Fruit fly (Drosophila melanogaster) whole organism, embryonic: Measurements from ENCODE around the gene CG43999.

Experiments
- Adf1 ChIP-seq: fragments of 200-800 bp; sonication (Bioruptor generic); IDR thresholded peaks from 2 replicates; pipeline ENCODE4 v1.3.6; 2022; ENCODE audit warnings: missing biosample characterization, missing genetic modification characterization
- Bgb ChIP-seq: fragments of 200-800 bp; sonication (Bioruptor generic); IDR thresholded peaks from 2 replicates; pipeline ENCODE4 v1.3.6; 2022; ENCODE audit warnings: missing biosample characterization, missing genetic modification characterization; ENCODE audit not compliant: partially characterized antibody
- CG15514 ChIP-seq: fragments of 200-800 bp; sonication (Bioruptor generic); optimal IDR thresholded peaks from 3 replicates; lab custom pipeline; 2017; ENCODE audit warnings: missing biosample characterization, missing genetic modification characterization, mild to moderate bottlenecking, moderate library complexity, missing genetic modification reagents
- CG16813 ChIP-seq: fragments of 200-800 bp; sonication (Bioruptor generic); IDR thresholded peaks from 3 replicates; pipeline ENCODE4 v1.3.6; 2022; ENCODE audit warnings: missing biosample characterization, missing genetic modification characterization; ENCODE audit not compliant: partially characterized antibody
- CG16815 ChIP-seq: fragments of 200-800 bp; sonication (Bioruptor generic); optimal IDR thresholded peaks from 3 replicates; lab custom pipeline; 2017; ENCODE audit warnings: missing biosample characterization, mild to moderate bottlenecking, missing genetic modification characterization
- CG17186 ChIP-seq: fragments of 200-800 bp; sonication (Bioruptor generic); optimal IDR thresholded peaks from 3 replicates; lab custom pipeline; 2017; ENCODE audit warnings: missing biosample characterization, missing genetic modification reagents, missing genetic modification characterization
- CG17912 ChIP-seq: fragments of 200-800 bp; sonication (Bioruptor generic); optimal IDR thresholded peaks from 2 replicates; lab custom pipeline; 2018; ENCODE audit warnings: missing biosample characterization, mild to moderate bottlenecking, missing genetic modification characterization
- CG18262 ChIP-seq: fragments of 200-800 bp; optimal IDR thresholded peaks from 3 replicates; lab custom pipeline; 2019; ENCODE audit warnings: missing biosample characterization, mild to moderate bottlenecking, missing genetic modification characterization, moderate library complexity
- CG1832 ChIP-seq: fragments of 200-800 bp; sonication (Bioruptor generic); optimal IDR thresholded peaks from 2 replicates; lab custom pipeline; 2017; ENCODE audit warnings: missing biosample characterization, mild to moderate bottlenecking, missing genetic modification characterization, inconsistent platforms
- CG4707 ChIP-seq: fragments of 200-800 bp; sonication (Bioruptor generic); optimal IDR thresholded peaks from 2 replicates; lab custom pipeline; 2018; ENCODE audit warnings: missing biosample characterization, mild to moderate bottlenecking, missing genetic modification characterization, moderate library complexity
- CG5953 ChIP-seq: fragments of 200-800 bp; sonication (Bioruptor generic); IDR thresholded peaks from 2 replicates; pipeline ENCODE4 v1.3.6; 2022; ENCODE audit warnings: missing biosample characterization, missing genetic modification characterization
- CG9797 ChIP-seq: fragments of 200-800 bp; sonication (Bioruptor generic); optimal IDR thresholded peaks from 3 replicates; lab custom pipeline; 2018; ENCODE audit warnings: missing biosample characterization, mild to moderate bottlenecking, missing genetic modification characterization
- CoRest ChIP-seq: fragments of 200-800 bp; sonication (Bioruptor generic); optimal IDR thresholded peaks from 3 replicates; lab custom pipeline; 2018; ENCODE audit warnings: missing biosample characterization, mild to moderate bottlenecking, missing genetic modification characterization, moderate library complexity
- Dref ChIP-seq: fragments of 200-800 bp; sonication (Bioruptor generic); IDR thresholded peaks from 2 replicates; pipeline ENCODE4 v1.3.6; 2022; ENCODE audit warnings: missing biosample characterization, missing genetic modification characterization
- E2f2 ChIP-seq: fragments of 200-800 bp; sonication (Bioruptor generic); IDR thresholded peaks from 2 replicates; pipeline ENCODE4 v1.3.6; 2022; ENCODE audit warnings: missing biosample characterization, missing genetic modification characterization
- Ets97D ChIP-seq: fragments of 200-800 bp; sonication (Bioruptor generic); optimal IDR thresholded peaks from 3 replicates; lab custom pipeline; 2016; ENCODE audit warnings: missing biosample characterization, missing genetic modification characterization
- HmgD ChIP-seq: fragments of 200-800 bp; sonication (Bioruptor generic); optimal IDR thresholded peaks from 3 replicates; lab custom pipeline; 2016; ENCODE audit warnings: missing biosample characterization, missing genetic modification characterization
- Jarid2 ChIP-seq: fragments of 200-800 bp; sonication (Bioruptor generic); optimal IDR thresholded peaks from 3 replicates; lab custom pipeline; 2017; ENCODE audit warnings: mild to moderate bottlenecking, missing biosample characterization, missing genetic modification reagents, missing genetic modification characterization
- MBD-R2 ChIP-seq: fragments of 200-800 bp; sonication (Bioruptor generic); IDR thresholded peaks from 2 replicates; pipeline ENCODE4 v1.3.6; 2022; ENCODE audit warnings: missing biosample characterization, missing genetic modification characterization
- Meics ChIP-seq: fragments of 200-800 bp; sonication (Bioruptor generic); optimal IDR thresholded peaks from 2 replicates; lab custom pipeline; 2017; ENCODE audit warnings: missing biosample characterization, mild to moderate bottlenecking, missing genetic modification characterization
- NfI ChIP-seq: fragments of 200-800 bp; sonication (Bioruptor generic); optimal IDR thresholded peaks from 3 replicates; lab custom pipeline; 2018; ENCODE audit warnings: missing biosample characterization, mild to moderate bottlenecking, missing genetic modification characterization, moderate library complexity
- Scr ChIP-seq: fragments of 200-800 bp; sonication (Bioruptor generic); IDR thresholded peaks from 2 replicates; pipeline ENCODE4 v1.3.6; 2022; ENCODE audit warnings: missing biosample characterization, missing genetic modification characterization; ENCODE audit not compliant: partially characterized antibody
- Side ChIP-seq: fragments of 200-800 bp; sonication (Bioruptor generic); optimal IDR thresholded peaks from 2 replicates; lab custom pipeline; 2016; ENCODE audit warnings: missing biosample characterization, missing genetic modification characterization
- Sin3A ChIP-seq: fragments of >200 bp; optimal IDR thresholded peaks from 2 replicates; lab custom pipeline; 2018
- Sry-δ ChIP-seq: fragments of 200-800 bp; sonication (Bioruptor generic); optimal IDR thresholded peaks from 2 replicates; lab custom pipeline; 2016; ENCODE audit warnings: missing biosample characterization, missing genetic modification characterization
- Usf ChIP-seq: fragments of 200-800 bp; sonication (Bioruptor generic); optimal IDR thresholded peaks from 2 replicates; lab custom pipeline; 2017; ENCODE audit warnings: missing genotype, missing biosample characterization, missing genetic modification characterization
- YL-1 ChIP-seq: fragments of 200-800 bp; sonication (Bioruptor generic); optimal IDR thresholded peaks from 3 replicates; lab custom pipeline; 2017; ENCODE audit warnings: missing biosample characterization, mild to moderate bottlenecking, missing genetic modification characterization
- bbx ChIP-seq: fragments of 200-800 bp; sonication (Bioruptor generic); IDR thresholded peaks from 2 replicates; pipeline ENCODE4 v1.3.6; 2022; ENCODE audit warnings: missing biosample characterization, missing genetic modification characterization; ENCODE audit not compliant: partially characterized antibody
- chinmo ChIP-seq: fragments of 200-800 bp; sonication (Bioruptor generic); IDR thresholded peaks from 4 replicates; pipeline ENCODE4 v1.3.6; 2022; ENCODE audit warnings: missing biosample characterization, missing genetic modification characterization; ENCODE audit not compliant: partially characterized antibody
- ems ChIP-seq: fragments of 200-800 bp; sonication (Bioruptor generic); optimal IDR thresholded peaks from 3 replicates; lab custom pipeline; 2016; ENCODE audit warnings: missing biosample characterization, missing genetic modification characterization
- grn ChIP-seq: fragments of 200-800 bp; sonication (Bioruptor generic); optimal IDR thresholded peaks from 3 replicates; lab custom pipeline; 2017; ENCODE audit warnings: missing biosample characterization, missing genetic modification characterization
- hbn ChIP-seq: fragments of 200-800 bp; sonication (Bioruptor generic); IDR thresholded peaks from 2 replicates; pipeline ENCODE4 v1.3.6; 2022; ENCODE audit warnings: missing biosample characterization, missing genetic modification characterization; ENCODE audit not compliant: partially characterized antibody
- inv ChIP-seq: fragments of 200-800 bp; sonication (Bioruptor generic); IDR thresholded peaks from 2 replicates; pipeline ENCODE4 v1.3.6; 2022; ENCODE audit warnings: missing biosample characterization, missing genetic modification characterization; ENCODE audit not compliant: partially characterized antibody
- kni ChIP-seq: fragments of 200-800 bp; sonication (Bioruptor generic); optimal IDR thresholded peaks from 3 replicates; lab custom pipeline; 2017; ENCODE audit warnings: mild to moderate bottlenecking, missing biosample characterization, missing genetic modification reagents, missing genetic modification characterization
- lola ChIP-seq, 3 experiments: fragments of >200 bp in 2 of 3; fragments of 200-800 bp in 1 of 3; sonication (Bioruptor generic) in 1 of 3; optimal IDR thresholded peaks; 2 replicates each; lab custom pipeline; 2017 to 2019; ENCODE audit warnings: missing biosample characterization in 3 of 3, missing genetic modification characterization in 3 of 3, mild to moderate bottlenecking in 1 of 3, moderate library complexity in 1 of 3
- mld ChIP-seq: fragments of 200-800 bp; sonication (Bioruptor generic); IDR thresholded peaks from 3 replicates; pipeline ENCODE4 v1.3.6; 2022; ENCODE audit warnings: missing biosample characterization, missing genetic modification characterization; ENCODE audit not compliant: partially characterized antibody
- nerfin-1 ChIP-seq: fragments of 200-800 bp; sonication (Bioruptor generic); optimal IDR thresholded peaks from 3 replicates; lab custom pipeline; 2019; ENCODE audit warnings: missing biosample characterization, mild to moderate bottlenecking, missing genetic modification characterization, moderate library complexity
- nmo ChIP-seq: fragments of 200-800 bp; sonication (Bioruptor generic); optimal IDR thresholded peaks from 2 replicates; lab custom pipeline; 2018; ENCODE audit warnings: missing biosample characterization, mild to moderate bottlenecking, missing genetic modification characterization, moderate library complexity
- pan ChIP-seq, 4 experiments: fragments of >200 bp in 3 of 4; fragments of 200-800 bp in 1 of 4; sonication (Bioruptor generic) in 1 of 4; optimal IDR thresholded peaks in 3 of 4; IDR thresholded peaks in 1 of 4; 2 replicates each; pipeline versions ENCODE4 v1.3.6 to Lab custom; 2017 to 2022; ENCODE audit warnings: missing biosample characterization in 2 of 4, missing genetic modification characterization in 2 of 4, mixed read lengths in 1 of 4
- pzg ChIP-seq: fragments of 200-800 bp; sonication (Bioruptor generic); optimal IDR thresholded peaks from 3 replicates; lab custom pipeline; 2018; ENCODE audit warnings: missing biosample characterization, mild to moderate bottlenecking, missing genetic modification characterization, moderate library complexity
- sna ChIP-seq: fragments of 200-800 bp; sonication (Bioruptor generic); IDR thresholded peaks from 2 replicates; pipeline ENCODE4 v1.3.6; 2022; ENCODE audit warnings: missing biosample characterization, missing genetic modification characterization; ENCODE audit not compliant: partially characterized antibody
- sr ChIP-seq: fragments of 200-800 bp; sonication (Bioruptor generic); IDR thresholded peaks from 3 replicates; pipeline ENCODE4 v1.3.6; 2022; ENCODE audit warnings: missing biosample characterization, missing genetic modification characterization
- ssp ChIP-seq: fragments of 200-800 bp; sonication (Bioruptor generic); IDR thresholded peaks from 2 replicates; pipeline ENCODE4 v1.3.6; 2022; ENCODE audit warnings: missing biosample characterization, missing genetic modification characterization
- trem ChIP-seq: fragments of 200-800 bp; optimal IDR thresholded peaks from 3 replicates; lab custom pipeline; 2019; ENCODE audit warnings: missing biosample characterization, mild to moderate bottlenecking, missing genetic modification characterization, moderate library complexity
- unc-4 ChIP-seq: fragments of 200-800 bp; sonication (Bioruptor generic); IDR thresholded peaks from 2 replicates; pipeline ENCODE4 v1.3.6; 2022; ENCODE audit warnings: missing biosample characterization, missing genetic modification characterization; ENCODE audit not compliant: partially characterized antibody
- yki ChIP-seq: fragments of >200 bp; optimal IDR thresholded peaks from 3 replicates; lab custom pipeline; 2018
- zen ChIP-seq: fragments of 200-800 bp; sonication (Bioruptor generic); optimal IDR thresholded peaks from 3 replicates; lab custom pipeline; 2018; ENCODE audit warnings: missing biosample characterization, mild to moderate bottlenecking, missing genetic modification characterization, moderate library complexity

Gene CG43999

DNA sequence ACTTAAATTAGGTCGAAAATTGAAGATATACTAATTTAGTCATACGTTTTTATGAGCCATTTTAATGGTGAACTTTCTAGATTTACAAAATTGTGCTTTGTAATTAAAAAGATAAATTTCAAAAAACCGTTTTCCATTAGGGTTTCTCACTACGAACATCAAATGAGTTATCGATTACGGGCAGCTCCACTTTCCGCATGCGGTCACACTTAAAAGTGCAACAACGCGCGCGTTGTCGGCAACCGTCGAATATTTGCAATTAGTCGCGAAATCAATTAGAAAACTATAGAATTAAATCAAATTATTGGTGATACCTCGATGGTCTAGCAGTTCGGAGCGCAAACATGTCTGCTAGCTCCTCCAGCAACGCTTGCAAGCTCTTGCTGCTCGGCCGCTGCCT, 4.6 kb downstream of the CG43999 start, which contains the start of gene Ndc1 (continued):
- TF ChIP-seq E2f2 (peak; percentile 84), hbn (GFP tag; lab: Robert Waterston, UW) (peak; percentile 36; the same call in 1 of the 2 replicates), ssp (GFP tag; lab: Robert Waterston, UW) (peak; percentile 74), Jarid2 (no peak), grn (GFP tag; lab: Kevin White, UChicago) (no peak), pan (optimal IDR thresholded peaks at IDR 0.05; lab: Kevin White, UChicago) (no peak), pan (GFP tag; optimal IDR thresholded peaks at IDR 0.05 in 1 of 2, IDR thresholded peaks at IDR 0.05 in 1 of 2) (no peak), trem (tag; lab: Kevin White, UChicago) (peak; percentile 43), zen (tag; lab: Kevin White, UChicago) (peak; percentile 31), Scr (GFP tag; lab: Robert Waterston, UW) (peak; percentile 27; the same call in 1 of the 2 replicates), CG9797 (GFP tag; lab: Kevin White, UChicago) (peak; percentile 79), chinmo (GFP tag; lab: Robert Waterston, UW) (peak; percentile 72; the same call in 1 of the 4 replicates), CG17912 (GFP tag; lab: Kevin White, UChicago) (no peak), yki (lab: Kevin White, UChicago) (no peak), Adf1 (peak; percentile 29; the same call in 1 of the 2 replicates), Sin3A (peak; percentile 42), CG15514 (GFP tag; lab: Kevin White, UChicago) (peak; percentile 25), Ets97D (peak; percentile 21), Dref (GFP tag; lab: Robert Waterston, UW) (peak; percentile 71), bbx (GFP tag; lab: Robert Waterston, UW) (peak; percentile 37; the same call in 1 of the 2 replicates), Bgb (GFP tag; lab: Robert Waterston, UW) (peak; percentile 44; the same call in 1 of the 2 replicates), CG18262 (no peak), sna (GFP tag; lab: Robert Waterston, UW) (peak; percentile 16; the same call in 1 of the 2 replicates), unc-4 (GFP tag; lab: Robert Waterston, UW) (peak; percentile 56; the same call in 1 of the 2 replicates), CG16815 (GFP tag; lab: Kevin White, UChicago) (no peak), kni (GFP tag; lab: Kevin White, UChicago) (no peak), CoRest (tag; lab: Kevin White, UChicago) (peak; percentile 23), pzg (GFP tag; lab: Kevin White, UChicago) (peak; percentile 62), Side (GFP tag; lab: Kevin White, UChicago) (no peak), CG17186 (GFP tag; lab: Kevin White, UChicago) (peak; percentile 88), Sry-δ (GFP tag; lab: Kevin White, UChicago) (peak; percentile 49)

- TF ChIP-seq Meics (GFP tag; lab: Kevin White, UChicago) (no peak), nmo (GFP tag; lab: Kevin White, UChicago) (peak; percentile 53), Usf (GFP tag; lab: Kevin White, UChicago) (no peak), MBD-R2 (GFP tag; lab: Robert Waterston, UW) (peak; percentile 57), NfI (no peak), sr (GFP tag; lab: Robert Waterston, UW) (no peak), YL-1 (GFP tag; lab: Kevin White, UChicago) (peak; percentile 74), nerfin-1 (tag; lab: Kevin White, UChicago) (peak; percentile 90), CG5953 (GFP tag; lab: Robert Waterston, UW) (no peak), lola (GFP tag; optimal IDR thresholded peaks at IDR 0.05; lab: Kevin White, UChicago) (no peak), inv (GFP tag; lab: Robert Waterston, UW) (peak; percentile 78; the same call in 1 of the 2 replicates), mld (GFP tag; lab: Robert Waterston, UW) (peak; percentile 72; the same call in 2 of the 3 replicates), ems (GFP tag; lab: Kevin White, UChicago) (peak; percentile 6), CG4707 (GFP tag; lab: Kevin White, UChicago) (peak; percentile 29), CG16813 (GFP tag; lab: Robert Waterston, UW) (peak; percentile 87), CG1832 (GFP tag; lab: Kevin White, UChicago) (no peak), HmgD (GFP tag; lab: Kevin White, UChicago) (no peak)
These were observed 6.1 kb downstream of the CG43999 start, which contains the start of the genes sba and CG31141 for dm6 chr3R:23922502-23923350. Gene sba (minus strand): TSS chr3R:23922973. Gene CG31141 (plus strand): TSS chr3R:23923300.
